Worm (Caenorhabditis elegans) whole organism, L4 larva: ENCODE data around the gene srj-10.

Source experiments
- aly-2 ChIP-seq: sonication (generic microtip); optimal IDR thresholded peaks from 2 replicates; lab custom pipeline; 2018; ENCODE audit warnings: missing biosample characterization, missing genetic modification characterization
- ctbp-1 ChIP-seq: fragments of 200-800 bp; sonication (Bioruptor generic); IDR thresholded peaks from 2 replicates; pipeline ENCODE4 v1.3.6; 2022; ENCODE audit warnings: missing genetic modification reagents, missing genetic modification characterization, missing compliant biosample characterization
- dpl-1 ChIP-seq: fragments of 150-350 bp; optimal IDR thresholded peaks from 2 replicates; lab custom pipeline; 2014; ENCODE audit warnings: missing biosample characterization, missing genetic modification reagents, missing genetic modification characterization
- egl-27 ChIP-seq: sonication (generic microtip); optimal IDR thresholded peaks from 3 replicates; lab custom pipeline; 2017; ENCODE audit warnings: missing biosample characterization, missing genetic modification reagents, missing genetic modification characterization
- lin-13 ChIP-seq: fragments of 150-350 bp; optimal IDR thresholded peaks from 2 replicates; lab custom pipeline; 2014; ENCODE audit warnings: missing biosample characterization, missing genetic modification reagents, missing genetic modification characterization
- lin-39 ChIP-seq: fragments of 150-350 bp; optimal IDR thresholded peaks from 2 replicates; lab custom pipeline; 2014; ENCODE audit warnings: missing biosample characterization, missing genetic modification reagents, missing genetic modification characterization
- mxl-3 ChIP-seq: fragments of 200-800 bp; sonication (Bioruptor generic); optimal IDR thresholded peaks from 2 replicates; lab custom pipeline; 2018; ENCODE audit warnings: mild to moderate bottlenecking, missing genetic modification characterization, missing compliant biosample characterization
- nhr-11 ChIP-seq: fragments of 150-350 bp; optimal IDR thresholded peaks from 2 replicates; lab custom pipeline; 2014; ENCODE audit warnings: missing biosample characterization, missing genetic modification characterization
- nhr-237 ChIP-seq: sonication (generic microtip); optimal IDR thresholded peaks from 2 replicates; lab custom pipeline; 2017; ENCODE audit warnings: missing biosample characterization, missing genetic modification characterization
- nhr-25 ChIP-seq: sonication (generic microtip); optimal IDR thresholded peaks from 2 replicates; lab custom pipeline; 2017; ENCODE audit warnings: missing genetic modification characterization, mild to moderate bottlenecking, missing compliant biosample characterization, antibody characterized with exemption, moderate library complexity, borderline replicate concordance; ENCODE audit not compliant: insufficient read depth
- ztf-11 ChIP-seq: fragments of 150-350 bp; optimal IDR thresholded peaks from 2 replicates; lab custom pipeline; 2014; ENCODE audit warnings: missing biosample characterization, missing genetic modification characterization
- ztf-7 ChIP-seq: fragments of 150-350 bp; optimal IDR thresholded peaks from 2 replicates; lab custom pipeline; 2014; ENCODE audit warnings: missing biosample characterization, missing genetic modification characterization

DNA sequence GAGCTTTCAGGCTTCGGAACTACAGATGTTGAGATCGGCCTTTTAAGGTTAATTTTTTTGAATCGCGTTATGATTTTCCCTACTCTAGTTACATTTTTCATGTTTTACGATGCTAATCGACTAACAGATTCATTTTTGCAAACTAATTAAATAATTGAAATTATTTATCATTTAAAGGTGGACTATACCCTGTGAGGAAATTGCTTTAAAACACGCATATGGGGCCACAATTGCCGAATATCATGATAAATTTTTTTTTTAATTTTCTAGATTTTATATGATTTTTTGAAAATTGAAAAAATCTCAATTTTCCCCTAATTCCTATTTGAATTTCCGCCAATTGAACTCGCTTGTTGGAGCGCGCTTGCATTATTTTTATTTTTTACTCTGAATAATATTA is 11.8 kb downstream of the srj-10 start, which contains the start of gene fbxa-100:
- TF ChIP-seq ctbp-1 (GFP tag; lab: Robert Waterston, UW), result no peak
- no peak for TF ChIP-seq dpl-1 (GFP tag; lab: Kevin White, UChicago)
- TF ChIP-seq ztf-7 (tag; lab: Kevin White, UChicago), result no peak
- no peak for TF ChIP-seq lin-39 (tag; lab: Kevin White, UChicago)
- TF ChIP-seq egl-27 (tag; lab: Kevin White, UChicago), result no peak
- TF ChIP-seq lin-13 (GFP tag; lab: Kevin White, UChicago), result no peak
- TF ChIP-seq aly-2 (tag; lab: Kevin White, UChicago), result no peak
- TF ChIP-seq mxl-3 (GFP tag; lab: Kevin White, UChicago), result no peak
- no peak for TF ChIP-seq ztf-11 (tag; lab: Kevin White, UChicago)
- TF ChIP-seq nhr-11 (tag; lab: Kevin White, UChicago), result no peak
- TF ChIP-seq nhr-237 (tag; lab: Kevin White, UChicago), result no peak
- no peak for TF ChIP-seq nhr-25
